Worm (Caenorhabditis elegans) whole organism, L4 larva: ENCODE data around the gene eelo-1.

Source experiments
- F37D6.2 ChIP-seq: sonication (generic microtip); optimal IDR thresholded peaks from 2 replicates; lab custom pipeline; 2016; ENCODE audit warnings: mild to moderate bottlenecking, missing genetic modification characterization, missing compliant biosample characterization
- F44E2.7 ChIP-seq: fragments of 200-800 bp; sonication (Bioruptor generic); IDR thresholded peaks from 2 replicates; pipeline ENCODE4 v2.1.2; 2022; ENCODE audit warnings: missing genetic modification characterization, missing compliant biosample characterization
- F49E8.2 ChIP-seq: sonication (generic microtip); optimal IDR thresholded peaks from 2 replicates; lab custom pipeline; 2016; ENCODE audit warnings: missing compliant biosample characterization, mild to moderate bottlenecking, missing genetic modification characterization, borderline replicate concordance
- R02D3.7 ChIP-seq: fragments of 150-350 bp; sonication (generic microtip); optimal IDR thresholded peaks from 3 replicates; lab custom pipeline; 2014; ENCODE audit warnings: missing biosample characterization, missing genetic modification characterization
- T26A8.4 ChIP-seq: fragments of 200-800 bp; sonication (Bioruptor generic); IDR thresholded peaks from 2 replicates; pipeline ENCODE4 v1.3.6; 2022; ENCODE audit warnings: missing genetic modification characterization, missing compliant biosample characterization
- Y105C5A.15 ChIP-seq: fragments of 200-800 bp; sonication (Bioruptor generic); IDR thresholded peaks from 2 replicates; pipeline ENCODE4 v1.3.6; 2022; ENCODE audit warnings: missing genetic modification characterization, missing compliant biosample characterization
- Y5F2A.4 ChIP-seq: fragments of 200-800 bp; sonication (Bioruptor generic); optimal IDR thresholded peaks from 2 replicates; lab custom pipeline; 2018; ENCODE audit warnings: mild to moderate bottlenecking, missing genetic modification characterization, missing compliant biosample characterization
- Y75B8A.6 ChIP-seq: fragments of 200-800 bp; sonication (Bioruptor generic); IDR thresholded peaks from 2 replicates; pipeline ENCODE4 v1.3.6; 2022; ENCODE audit warnings: missing genetic modification reagents, missing genetic modification characterization, missing compliant biosample characterization
- ZK546.5 ChIP-seq, 2 experiments: sonication (generic microtip); optimal IDR thresholded peaks; 2 replicates each; lab custom pipeline; 2017; ENCODE audit warnings: missing biosample characterization in 2 of 2, missing genetic modification characterization in 2 of 2
- aly-2 ChIP-seq: sonication (generic microtip); optimal IDR thresholded peaks from 2 replicates; lab custom pipeline; 2018; ENCODE audit warnings: missing biosample characterization, missing genetic modification characterization
- arid-1 ChIP-seq: fragments of 200-800 bp; sonication (Bioruptor generic); conservative IDR thresholded peaks from 2 replicates; pipeline ENCODE4 v1.3.6; 2022; ENCODE audit warnings: missing genetic modification reagents, missing genetic modification characterization, missing compliant biosample characterization
- attf-4 ChIP-seq: sonication (generic microtip); optimal IDR thresholded peaks from 3 replicates; lab custom pipeline; 2017; ENCODE audit warnings: missing biosample characterization, missing genetic modification characterization
- ceh-20 ChIP-seq: fragments of 200-800 bp; sonication (Bioruptor generic); IDR thresholded peaks from 2 replicates; pipeline ENCODE4 v1.3.6; 2022; ENCODE audit warnings: missing genetic modification reagents, missing genetic modification characterization, missing compliant biosample characterization
- ceh-28 ChIP-seq: fragments of 150-350 bp; optimal IDR thresholded peaks from 2 replicates; lab custom pipeline; 2014; ENCODE audit warnings: missing biosample characterization, missing genetic modification reagents, missing genetic modification characterization
- ceh-32 ChIP-seq: sonication (generic microtip); optimal IDR thresholded peaks from 2 replicates; lab custom pipeline; 2016; ENCODE audit warnings: mild to moderate bottlenecking, missing genetic modification characterization, missing compliant biosample characterization; ENCODE audit not compliant: poor library complexity
- ceh-82 ChIP-seq: sonication (generic microtip); optimal IDR thresholded peaks from 2 replicates; lab custom pipeline; 2017; ENCODE audit warnings: missing biosample characterization, missing genetic modification characterization
- ces-1 ChIP-seq: fragments of 150-350 bp; sonication (generic microtip); optimal IDR thresholded peaks from 4 replicates; lab custom pipeline; 2014; ENCODE audit warnings: missing biosample characterization, missing genetic modification reagents, missing genetic modification characterization
- daf-19 ChIP-seq: fragments of 200-800 bp; sonication (Bioruptor generic); conservative IDR thresholded peaks from 2 replicates; pipeline ENCODE4 v1.3.6; 2022; ENCODE audit warnings: missing genetic modification characterization, missing compliant biosample characterization
- dmd-6 ChIP-seq: fragments of 200-800 bp; sonication (Bioruptor generic); IDR thresholded peaks from 2 replicates; pipeline ENCODE4 v1.3.6; 2022; ENCODE audit warnings: missing genetic modification reagents, missing genetic modification characterization, missing compliant biosample characterization
- dmd-8 ChIP-seq: fragments of 200-800 bp; sonication (Bioruptor generic); IDR thresholded peaks from 2 replicates; pipeline ENCODE4 v1.3.6; 2022; ENCODE audit warnings: missing genetic modification characterization, missing compliant biosample characterization
- dpl-1 ChIP-seq: fragments of 150-350 bp; optimal IDR thresholded peaks from 2 replicates; lab custom pipeline; 2014; ENCODE audit warnings: missing biosample characterization, missing genetic modification reagents, missing genetic modification characterization
- egl-27 ChIP-seq: sonication (generic microtip); optimal IDR thresholded peaks from 3 replicates; lab custom pipeline; 2017; ENCODE audit warnings: missing biosample characterization, missing genetic modification reagents, missing genetic modification characterization
- egl-43 ChIP-seq: fragments of 200-800 bp; sonication (Bioruptor generic); IDR thresholded peaks from 2 replicates; pipeline ENCODE4 v1.3.6; 2022; ENCODE audit warnings: missing genetic modification reagents, missing genetic modification characterization, missing compliant biosample characterization
- fkh-10 ChIP-seq: fragments of 150-350 bp; optimal IDR thresholded peaks from 2 replicates; lab custom pipeline; 2014; ENCODE audit warnings: missing biosample characterization, missing genetic modification reagents, missing genetic modification characterization
- fos-1 ChIP-seq: fragments of 150-350 bp; optimal IDR thresholded peaks from 2 replicates; lab custom pipeline; 2014; ENCODE audit warnings: missing biosample characterization, missing genetic modification characterization
- gei-8 ChIP-seq: fragments of 200-800 bp; sonication (Bioruptor generic); optimal IDR thresholded peaks from 2 replicates; lab custom pipeline; 2018; ENCODE audit warnings: mild to moderate bottlenecking, missing genetic modification characterization, missing compliant biosample characterization
- hlh-30 ChIP-seq: sonication (generic microtip); optimal IDR thresholded peaks from 2 replicates; lab custom pipeline; 2017; ENCODE audit warnings: antibody characterized with exemption, mild to moderate bottlenecking, missing genetic modification characterization, missing compliant biosample characterization; ENCODE audit not compliant: insufficient read depth
- lin-1 ChIP-seq: fragments of 200-800 bp; sonication (Bioruptor generic); IDR thresholded peaks from 2 replicates; pipeline ENCODE4 v1.3.6; 2022; ENCODE audit warnings: missing genetic modification reagents, missing genetic modification characterization, missing compliant biosample characterization
- lin-15B ChIP-seq: fragments of 150-350 bp; sonication (generic microtip); optimal IDR thresholded peaks from 3 replicates; lab custom pipeline; 2014; ENCODE audit warnings: missing biosample characterization, missing genetic modification characterization
- lin-38 ChIP-seq: fragments of 200-800 bp; sonication (Bioruptor generic); IDR thresholded peaks from 2 replicates; pipeline ENCODE4 v1.3.6; 2022; ENCODE audit warnings: missing genetic modification reagents, missing genetic modification characterization, missing compliant biosample characterization
- lir-3 ChIP-seq: sonication (generic microtip); optimal IDR thresholded peaks from 2 replicates; lab custom pipeline; 2016; ENCODE audit warnings: mild to moderate bottlenecking, missing genetic modification characterization, missing compliant biosample characterization
- madf-5 ChIP-seq, 2 experiments: fragments of 200-800 bp; sonication (Bioruptor generic); IDR thresholded peaks; 2 replicates each; pipeline ENCODE4 v1.3.6; 2022; ENCODE audit warnings: missing compliant biosample characterization in 2 of 2, missing genetic modification characterization in 2 of 2
- madf-9 ChIP-seq: fragments of 200-800 bp; sonication (Bioruptor generic); conservative IDR thresholded peaks from 2 replicates; pipeline ENCODE4 v1.3.6; 2022; ENCODE audit warnings: missing genetic modification reagents, missing genetic modification characterization, missing compliant biosample characterization
- mdt-29 ChIP-seq: fragments of 200-800 bp; sonication (Bioruptor generic); IDR thresholded peaks from 2 replicates; pipeline ENCODE4 v1.3.6; 2022; ENCODE audit warnings: missing genetic modification reagents, missing genetic modification characterization, missing compliant biosample characterization
- mxl-2 ChIP-seq: fragments of 200-800 bp; sonication (Bioruptor generic); conservative IDR thresholded peaks from 2 replicates; pipeline ENCODE4 v1.3.6; 2022; ENCODE audit warnings: missing genetic modification reagents, missing genetic modification characterization, missing compliant biosample characterization
- mxl-3 ChIP-seq: fragments of 200-800 bp; sonication (Bioruptor generic); optimal IDR thresholded peaks from 2 replicates; lab custom pipeline; 2018; ENCODE audit warnings: mild to moderate bottlenecking, missing genetic modification characterization, missing compliant biosample characterization
- nhr-10 ChIP-seq: fragments of 150-350 bp; optimal IDR thresholded peaks from 2 replicates; lab custom pipeline; 2014; ENCODE audit warnings: missing biosample characterization, missing genetic modification characterization
- nhr-25 ChIP-seq: sonication (generic microtip); optimal IDR thresholded peaks from 2 replicates; lab custom pipeline; 2017; ENCODE audit warnings: missing genetic modification characterization, mild to moderate bottlenecking, missing compliant biosample characterization, antibody characterized with exemption, moderate library complexity, borderline replicate concordance; ENCODE audit not compliant: insufficient read depth
- nhr-6 ChIP-seq: fragments of 150-350 bp; optimal IDR thresholded peaks from 2 replicates; lab custom pipeline; 2014; ENCODE audit warnings: missing biosample characterization, missing genetic modification characterization
- nhr-77 ChIP-seq: fragments of 150-350 bp; optimal IDR thresholded peaks from 2 replicates; lab custom pipeline; 2014; ENCODE audit warnings: missing biosample characterization, missing genetic modification characterization
- rbr-2 ChIP-seq: sonication (generic microtip); optimal IDR thresholded peaks from 2 replicates; lab custom pipeline; 2016; ENCODE audit warnings: missing genotype, missing genetic modification characterization, missing compliant biosample characterization
- sdz-12 ChIP-seq: fragments of 200-800 bp; sonication (Bioruptor generic); optimal IDR thresholded peaks from 2 replicates; lab custom pipeline; 2018; ENCODE audit warnings: mild to moderate bottlenecking, missing genetic modification characterization, missing compliant biosample characterization
- skn-1 ChIP-seq: fragments of 150-350 bp; optimal IDR thresholded peaks from 2 replicates; lab custom pipeline; 2014; ENCODE audit warnings: missing biosample characterization, missing genetic modification characterization
- snpc-1.2 ChIP-seq: fragments of 200-800 bp; sonication (Bioruptor generic); IDR thresholded peaks from 2 replicates; pipeline ENCODE4 v1.3.6; 2022; ENCODE audit warnings: missing genetic modification reagents, missing genetic modification characterization, missing compliant biosample characterization
- snpc-4 ChIP-seq: fragments of 150-350 bp; optimal IDR thresholded peaks from 2 replicates; lab custom pipeline; 2014; ENCODE audit warnings: missing biosample characterization, missing genetic modification characterization
- unc-130 ChIP-seq: sonication (generic microtip); optimal IDR thresholded peaks from 2 replicates; lab custom pipeline; 2016; ENCODE audit warnings: missing genetic modification reagents, missing genetic modification characterization, missing compliant biosample characterization
- unc-39 ChIP-seq: sonication (generic microtip); optimal IDR thresholded peaks from 2 replicates; lab custom pipeline; 2017; ENCODE audit warnings: missing biosample characterization, missing genetic modification characterization
- vab-7 ChIP-seq: fragments of 200-800 bp; sonication (Bioruptor generic); IDR thresholded peaks from 2 replicates; pipeline ENCODE4 v1.3.6; 2022; ENCODE audit warnings: missing genetic modification reagents, missing genetic modification characterization, missing compliant biosample characterization
- zfp-2 ChIP-seq: sonication (generic microtip); optimal IDR thresholded peaks from 2 replicates; lab custom pipeline; 2016; ENCODE audit warnings: mild to moderate bottlenecking, missing genetic modification characterization, missing compliant biosample characterization
- zfp-3 ChIP-seq: fragments of 200-800 bp; sonication (Bioruptor generic); conservative IDR thresholded peaks from 2 replicates; pipeline ENCODE4 v1.3.6; 2022; ENCODE audit warnings: missing genetic modification reagents, missing genetic modification characterization, missing compliant biosample characterization

Gene eelo-1

ce11 chrIII:1601464-1602169 lies 43.3 kb upstream of the eelo-1 start (continued):
- peak; percentile 85 for TF ChIP-seq madf-9 (GFP tag; lab: Robert Waterston, UW)
- TF ChIP-seq lin-1 (GFP tag; lab: Robert Waterston, UW): 0 out of 2 replicates have a peak, but pooled peaks have one; percentile 66
- TF ChIP-seq ceh-82: no peak
- TF ChIP-seq dmd-8 (GFP tag; lab: Robert Waterston, UW): peak; percentile 95
- TF ChIP-seq unc-130: peak; percentile 77
- TF ChIP-seq zfp-3: no peak
- no peak for TF ChIP-seq lin-15B (tag; lab: Kevin White, UChicago)
- no peak for TF ChIP-seq fos-1 (tag; lab: Kevin White, UChicago)
- TF ChIP-seq nhr-6 (tag; lab: Kevin White, UChicago): no peak
- peak; percentile 75 for TF ChIP-seq ceh-20 (GFP tag; lab: Robert Waterston, UW)
- TF ChIP-seq attf-4: no peak
- TF ChIP-seq R02D3.7 (tag; lab: Kevin White, UChicago): no peak
- peak; percentile 70 for TF ChIP-seq lir-3 (tag; lab: Kevin White, UChicago)
- peak; percentile 48 for TF ChIP-seq mxl-3 (GFP tag; lab: Kevin White, UChicago)
- no peak for TF ChIP-seq nhr-10
- TF ChIP-seq ZK546.5 (tag; optimal IDR thresholded peaks at IDR 0.05; lab: Kevin White, UChicago): no peak
- TF ChIP-seq nhr-25 (tag; lab: Kevin White, UChicago): peak; percentile 53
- peak; percentile 80 for TF ChIP-seq lin-38 (GFP tag; lab: Robert Waterston, UW)
- TF ChIP-seq rbr-2 (tag; lab: Kevin White, UChicago): peak; percentile 35
- peak; percentile 45; the same call in 1 of the 2 replicates for TF ChIP-seq snpc-1.2
- peak; percentile 91 for TF ChIP-seq vab-7 (GFP tag; lab: Robert Waterston, UW)
- peak; percentile 56 for TF ChIP-seq dmd-6 (GFP tag; lab: Robert Waterston, UW)
- TF ChIP-seq zfp-2 (tag; lab: Kevin White, UChicago): no peak
- TF ChIP-seq F44E2.7 (GFP tag; lab: Robert Waterston, UW): peak; percentile 93; the same call in 1 of the 2 replicates
- no peak for TF ChIP-seq skn-1 (tag; lab: Kevin White, UChicago)
- TF ChIP-seq gei-8 (GFP tag; lab: Kevin White, UChicago): peak; percentile 55
- TF ChIP-seq egl-43 (GFP tag; lab: Robert Waterston, UW): peak; percentile 94
- no peak for TF ChIP-seq aly-2 (tag; lab: Kevin White, UChicago)
- no peak for TF ChIP-seq ceh-28 (tag; lab: Kevin White, UChicago)
- peak; percentile 67 for TF ChIP-seq T26A8.4 (GFP tag; lab: Robert Waterston, UW)
- no peak for TF ChIP-seq mxl-2 (GFP tag; lab: Robert Waterston, UW)
- peak; percentile 95 for TF ChIP-seq Y105C5A.15 (GFP tag; lab: Robert Waterston, UW)
- TF ChIP-seq F49E8.2 (tag; lab: Kevin White, UChicago): no peak
- no peak for TF ChIP-seq unc-39 (tag; lab: Kevin White, UChicago)
- peak; percentile 84 for TF ChIP-seq sdz-12 (GFP tag; lab: Kevin White, UChicago)
- peak; percentile 74; the same call in 1 of the 2 replicates for TF ChIP-seq daf-19 (GFP tag; lab: Robert Waterston, UW)
- no peak for TF ChIP-seq snpc-4 (tag; lab: Kevin White, UChicago)
- TF ChIP-seq arid-1: peak; percentile 78
- TF ChIP-seq Y75B8A.6 (GFP tag; lab: Robert Waterston, UW): peak; percentile 91
- TF ChIP-seq ceh-32 (tag; lab: Kevin White, UChicago): no peak
- TF ChIP-seq madf-5 (GFP tag; IDR thresholded peaks at IDR 0.05; lab: Robert Waterston, UW): peak; percentile 88 to 94
- TF ChIP-seq ces-1 (GFP tag; lab: Kevin White, UChicago): no peak
- TF ChIP-seq Y5F2A.4 (GFP tag; lab: Kevin White, UChicago): peak; percentile 68
- TF ChIP-seq mdt-29 (GFP tag; lab: Robert Waterston, UW): peak; percentile 85
- TF ChIP-seq egl-27 (tag; lab: Kevin White, UChicago): no peak
- no peak for TF ChIP-seq fkh-10 (GFP tag; lab: Kevin White, UChicago)
- no peak for TF ChIP-seq nhr-77
- no peak for TF ChIP-seq dpl-1
- no peak for TF ChIP-seq F37D6.2
- no peak for TF ChIP-seq hlh-30
